Fruit fly (Drosophila melanogaster) whole organism, embryonic: ENCODE data around the gene crc.
A peak's percentile ranks its signal among the peaks of the same experiment; 100 is the strongest.

Source experiments
- Atf3 ChIP-seq: fragments of 200-800 bp; sonication (Bioruptor generic); optimal IDR thresholded peaks from 3 replicates; lab custom pipeline; 2016; ENCODE audit warnings: missing biosample characterization, missing genetic modification characterization
- Bgb ChIP-seq: fragments of 200-800 bp; sonication (Bioruptor generic); IDR thresholded peaks from 2 replicates; pipeline ENCODE4 v1.3.6; 2022; ENCODE audit warnings: missing biosample characterization, missing genetic modification characterization; ENCODE audit not compliant: partially characterized antibody
- C15 ChIP-seq: fragments of 200-800 bp; sonication (Bioruptor generic); IDR thresholded peaks from 3 replicates; pipeline ENCODE4 v1.3.6; 2022; ENCODE audit warnings: missing biosample characterization, missing genetic modification characterization
- CG10321 ChIP-seq: fragments of 200-800 bp; sonication (Bioruptor generic); IDR thresholded peaks from 2 replicates; pipeline ENCODE4 v1.3.6; 2022; ENCODE audit warnings: missing biosample characterization, missing genetic modification characterization
- CG10366 ChIP-seq: fragments of 200-800 bp; sonication (Bioruptor generic); IDR thresholded peaks from 2 replicates; pipeline ENCODE4 v1.3.6; 2022; ENCODE audit warnings: missing biosample characterization, missing genetic modification characterization
- CG11398 ChIP-seq: fragments of 200-800 bp; sonication (Bioruptor generic); optimal IDR thresholded peaks from 2 replicates; lab custom pipeline; 2016; ENCODE audit warnings: missing biosample characterization, missing genetic modification characterization
- CG11695 ChIP-seq: fragments of 200-800 bp; sonication (Bioruptor generic); IDR thresholded peaks from 3 replicates; pipeline ENCODE4 v1.3.6; 2022; ENCODE audit warnings: missing biosample characterization, missing genetic modification characterization
- CG15514 ChIP-seq: fragments of 200-800 bp; sonication (Bioruptor generic); optimal IDR thresholded peaks from 3 replicates; lab custom pipeline; 2017; ENCODE audit warnings: missing biosample characterization, missing genetic modification characterization, mild to moderate bottlenecking, moderate library complexity, missing genetic modification reagents
- CG17328 ChIP-seq: fragments of 200-800 bp; sonication (Bioruptor generic); IDR thresholded peaks from 2 replicates; pipeline ENCODE4 v1.3.6; 2022; ENCODE audit warnings: missing biosample characterization, missing genetic modification characterization
- CG17912 ChIP-seq: fragments of 200-800 bp; sonication (Bioruptor generic); optimal IDR thresholded peaks from 2 replicates; lab custom pipeline; 2018; ENCODE audit warnings: missing biosample characterization, mild to moderate bottlenecking, missing genetic modification characterization
- CG18476 ChIP-seq: fragments of 200-800 bp; sonication (Bioruptor generic); optimal IDR thresholded peaks from 2 replicates; lab custom pipeline; 2016; ENCODE audit warnings: missing biosample characterization, mild to moderate bottlenecking, missing genetic modification characterization
- CG18619 ChIP-seq: fragments of 200-800 bp; sonication (Bioruptor generic); optimal IDR thresholded peaks from 3 replicates; lab custom pipeline; 2017; ENCODE audit warnings: missing biosample characterization, mild to moderate bottlenecking, missing genetic modification characterization
- CG32532 ChIP-seq: fragments of 200-800 bp; sonication (Bioruptor generic); IDR thresholded peaks from 2 replicates; pipeline ENCODE4 v1.3.6; 2022; ENCODE audit warnings: missing biosample characterization, missing genetic modification characterization
- CG34224 ChIP-seq: fragments of 200-800 bp; sonication (Bioruptor generic); IDR thresholded peaks from 3 replicates; pipeline ENCODE4 v1.3.6; 2022; ENCODE audit warnings: missing biosample characterization, missing genetic modification characterization; ENCODE audit not compliant: partially characterized antibody
- CG5180 ChIP-seq: fragments of 200-800 bp; sonication (Bioruptor generic); optimal IDR thresholded peaks from 3 replicates; lab custom pipeline; 2017; ENCODE audit warnings: missing biosample characterization, missing genetic modification characterization, mild to moderate bottlenecking, moderate library complexity, missing genetic modification reagents
- CG6813 ChIP-seq: fragments of 200-800 bp; sonication (Bioruptor generic); optimal IDR thresholded peaks from 2 replicates; lab custom pipeline; 2017; ENCODE audit warnings: missing biosample characterization, missing genetic modification characterization, mild to moderate bottlenecking, moderate library complexity, missing genetic modification reagents
- CG6854 ChIP-seq: fragments of 200-800 bp; sonication (Bioruptor generic); optimal IDR thresholded peaks from 3 replicates; lab custom pipeline; 2017; ENCODE audit warnings: missing biosample characterization, mild to moderate bottlenecking, missing genetic modification characterization
- CG7786 ChIP-seq: fragments of 200-800 bp; sonication (Bioruptor generic); optimal IDR thresholded peaks from 2 replicates; lab custom pipeline; 2016; ENCODE audit warnings: missing biosample characterization, missing genetic modification characterization
- CG7963 ChIP-seq: fragments of 200-800 bp; sonication (Bioruptor generic); IDR thresholded peaks from 3 replicates; pipeline ENCODE4 v1.3.6; 2022; ENCODE audit warnings: missing biosample characterization, missing genetic modification characterization; ENCODE audit not compliant: partially characterized antibody
- CG9437 ChIP-seq: fragments of 200-800 bp; sonication (Bioruptor generic); optimal IDR thresholded peaks from 2 replicates; lab custom pipeline; 2018; ENCODE audit warnings: missing biosample characterization, mild to moderate bottlenecking, missing genetic modification characterization
- Camta ChIP-seq: fragments of 200-800 bp; sonication (Bioruptor generic); optimal IDR thresholded peaks from 2 replicates; lab custom pipeline; 2016; ENCODE audit warnings: missing biosample characterization, missing genetic modification characterization
- Chrac-16 ChIP-seq: fragments of 200-800 bp; sonication (Bioruptor generic); optimal IDR thresholded peaks from 3 replicates; lab custom pipeline; 2016; ENCODE audit warnings: missing biosample characterization, missing genetic modification characterization
- CkIIα-i1 ChIP-seq: fragments of 200-800 bp; sonication (Bioruptor generic); IDR thresholded peaks from 2 replicates; pipeline ENCODE4 v1.3.6; 2022; ENCODE audit warnings: missing biosample characterization, missing genetic modification characterization
- D19B ChIP-seq: fragments of 200-800 bp; sonication (Bioruptor generic); optimal IDR thresholded peaks from 2 replicates; lab custom pipeline; 2017; ENCODE audit warnings: missing biosample characterization, mild to moderate bottlenecking, missing genetic modification characterization
- Dek ChIP-seq: fragments of 200-800 bp; sonication (Bioruptor generic); optimal IDR thresholded peaks from 3 replicates; lab custom pipeline; 2019; ENCODE audit warnings: missing biosample characterization, mild to moderate bottlenecking, missing genetic modification characterization, moderate library complexity
- Drgx ChIP-seq: fragments of 200-800 bp; sonication (Bioruptor generic); IDR thresholded peaks from 2 replicates; pipeline ENCODE4 v1.3.6; 2022; ENCODE audit warnings: missing biosample characterization, missing genetic modification characterization
- Fer1 ChIP-seq: fragments of 200-800 bp; sonication (Bioruptor generic); optimal IDR thresholded peaks from 2 replicates; lab custom pipeline; 2017; ENCODE audit warnings: missing biosample characterization, mild to moderate bottlenecking, missing genetic modification characterization
- Hr3 ChIP-seq: fragments of 200-800 bp; sonication (Bioruptor generic); optimal IDR thresholded peaks from 3 replicates; lab custom pipeline; 2016; ENCODE audit warnings: missing biosample characterization, missing genetic modification characterization
- Med ChIP-seq: fragments of 200-800 bp; sonication (Bioruptor generic); peaks from one replicate; lab custom pipeline; 2016; ENCODE audit warnings: missing biosample characterization, missing genetic modification characterization, mild to moderate bottlenecking, inconsistent platforms, moderate library complexity
- Nf-YA ChIP-seq: fragments of 200-800 bp; sonication (Bioruptor generic); IDR thresholded peaks from 2 replicates; pipeline ENCODE4 v1.3.6; 2022; ENCODE audit warnings: missing biosample characterization, missing genetic modification characterization
- Nf-YC ChIP-seq: fragments of 200-800 bp; optimal IDR thresholded peaks from 3 replicates; lab custom pipeline; 2019; ENCODE audit warnings: missing biosample characterization, mild to moderate bottlenecking, missing genetic modification characterization, moderate library complexity
- PHDP ChIP-seq: fragments of 200-800 bp; sonication (Bioruptor generic); optimal IDR thresholded peaks from 3 replicates; lab custom pipeline; 2018; ENCODE audit warnings: missing biosample characterization, mild to moderate bottlenecking, missing genetic modification characterization, moderate library complexity
- Spps ChIP-seq: fragments of 200-800 bp; sonication (Bioruptor generic); optimal IDR thresholded peaks from 2 replicates; lab custom pipeline; 2018; ENCODE audit warnings: missing biosample characterization, mild to moderate bottlenecking, missing genetic modification characterization
- Sry-β ChIP-seq: fragments of 200-800 bp; sonication (Bioruptor generic); optimal IDR thresholded peaks from 2 replicates; lab custom pipeline; 2018; ENCODE audit warnings: missing biosample characterization, mild to moderate bottlenecking, missing genetic modification characterization, moderate library complexity
- Sry-δ ChIP-seq: fragments of 200-800 bp; sonication (Bioruptor generic); optimal IDR thresholded peaks from 2 replicates; lab custom pipeline; 2016; ENCODE audit warnings: missing biosample characterization, missing genetic modification characterization
- fd102C ChIP-seq: fragments of 200-800 bp; sonication (Bioruptor generic); optimal IDR thresholded peaks from 2 replicates; lab custom pipeline; 2018; ENCODE audit warnings: missing biosample characterization, mild to moderate bottlenecking, missing genetic modification characterization, moderate library complexity
- grn ChIP-seq: fragments of 200-800 bp; sonication (Bioruptor generic); optimal IDR thresholded peaks from 3 replicates; lab custom pipeline; 2017; ENCODE audit warnings: missing biosample characterization, missing genetic modification characterization
- hkb ChIP-seq, 2 experiments: fragments of 200-800 bp in 1 of 2; fragments of >200 bp in 1 of 2; sonication (Bioruptor generic) in 1 of 2; IDR thresholded peaks in 1 of 2; optimal IDR thresholded peaks in 1 of 2; 2 replicates each; pipeline versions ENCODE4 v1.3.6 to Lab custom; 2017 to 2022; ENCODE audit warnings: missing biosample characterization in 1 of 2, missing genetic modification characterization in 1 of 2
- odd ChIP-seq: fragments of 200-800 bp; sonication (Bioruptor generic); optimal IDR thresholded peaks from 2 replicates; lab custom pipeline; 2017; ENCODE audit warnings: missing biosample characterization, mild to moderate bottlenecking, missing genetic modification characterization
- pfk ChIP-seq: fragments of 200-800 bp; sonication (Bioruptor generic); optimal IDR thresholded peaks from 2 replicates; lab custom pipeline; 2018; ENCODE audit warnings: missing biosample characterization, mild to moderate bottlenecking, missing genetic modification characterization, moderate library complexity
- pzg ChIP-seq: fragments of 200-800 bp; sonication (Bioruptor generic); optimal IDR thresholded peaks from 3 replicates; lab custom pipeline; 2018; ENCODE audit warnings: missing biosample characterization, mild to moderate bottlenecking, missing genetic modification characterization, moderate library complexity
- salm ChIP-seq: fragments of 200-800 bp; sonication (Bioruptor generic); optimal IDR thresholded peaks from 2 replicates; lab custom pipeline; 2018; ENCODE audit warnings: missing biosample characterization, mild to moderate bottlenecking, missing genetic modification characterization
- slbo ChIP-seq: fragments of 200-800 bp; sonication (Bioruptor generic); IDR thresholded peaks from 2 replicates; pipeline ENCODE4 v1.3.6; 2022; ENCODE audit warnings: missing biosample characterization, missing genetic modification characterization
- sna ChIP-seq: fragments of 200-800 bp; sonication (Bioruptor generic); IDR thresholded peaks from 2 replicates; pipeline ENCODE4 v1.3.6; 2022; ENCODE audit warnings: missing biosample characterization, missing genetic modification characterization; ENCODE audit not compliant: partially characterized antibody
- ssp ChIP-seq: fragments of 200-800 bp; sonication (Bioruptor generic); IDR thresholded peaks from 2 replicates; pipeline ENCODE4 v1.3.6; 2022; ENCODE audit warnings: missing biosample characterization, missing genetic modification characterization
- tup ChIP-seq: fragments of 200-800 bp; sonication (Bioruptor generic); optimal IDR thresholded peaks from 2 replicates; lab custom pipeline; 2016; ENCODE audit warnings: missing biosample characterization, mild to moderate bottlenecking, missing genetic modification characterization, moderate library complexity
- wdn ChIP-seq: fragments of 200-800 bp; sonication (Bioruptor generic); IDR thresholded peaks from 2 replicates; pipeline ENCODE4 v1.3.6; 2022; ENCODE audit warnings: missing biosample characterization, missing genetic modification characterization
- wek ChIP-seq: fragments of 200-800 bp; sonication (Bioruptor generic); optimal IDR thresholded peaks from 3 replicates; lab custom pipeline; 2018; ENCODE audit warnings: missing biosample characterization, mild to moderate bottlenecking, missing genetic modification characterization, moderate library complexity
- yki ChIP-seq: fragments of >200 bp; optimal IDR thresholded peaks from 3 replicates; lab custom pipeline; 2018

Gene crc

dm6 chr2L:21309058-21309753 is 1.5 kb upstream of the crc start (continued):
- TF ChIP-seq Med (peak; percentile 89), CG32532 (GFP tag; lab: Robert Waterston, UW) (peak; percentile 43; the same call in 1 of the 2 replicates), Atf3 (GFP tag; lab: Kevin White, UChicago) (no peak), CG7786 (GFP tag; lab: Kevin White, UChicago) (no peak), Fer1 (GFP tag; lab: Kevin White, UChicago) (peak; percentile 23), hkb (optimal IDR thresholded peaks at IDR 0.05; lab: Kevin White, UChicago) (no peak), hkb (GFP tag; IDR thresholded peaks at IDR 0.05; lab: Robert Waterston, UW) (0 out of 2 replicates have a peak, but pooled peaks have one; percentile 8), pzg (no peak), Sry-δ (GFP tag; lab: Kevin White, UChicago) (no peak), slbo (GFP tag; lab: Robert Waterston, UW) (no peak; the same call in 1 of the 2 replicates), CG10321 (GFP tag; lab: Robert Waterston, UW) (no peak), Bgb (GFP tag; lab: Robert Waterston, UW) (peak; percentile 62; the same call in 1 of the 2 replicates), CG9437 (no peak), Hr3 (no peak), CG11398 (GFP tag; lab: Kevin White, UChicago) (no peak), wdn (no peak), CG34224 (GFP tag; lab: Robert Waterston, UW) (peak; percentile 48; the same call in 2 of the 3 replicates), CG11695 (GFP tag; lab: Robert Waterston, UW) (no peak), pfk (no peak), CG18476 (GFP tag; lab: Kevin White, UChicago) (no peak), D19B (GFP tag; lab: Kevin White, UChicago) (no peak), CG7963 (GFP tag; lab: Robert Waterston, UW) (no peak), CG5180 (GFP tag; lab: Kevin White, UChicago) (no peak), yki (lab: Kevin White, UChicago) (no peak), Nf-YA (GFP tag; lab: Robert Waterston, UW) (0 out of 2 replicates have a peak, but pooled peaks have one; percentile 34), CG18619 (no peak), Nf-YC (tag; lab: Kevin White, UChicago) (no peak), Drgx (GFP tag; lab: Robert Waterston, UW) (no peak), Dek (tag; lab: Kevin White, UChicago) (no peak), C15 (GFP tag; lab: Robert Waterston, UW) (no peak), odd (no peak), Sry-β (GFP tag; lab: Kevin White, UChicago) (no peak), CG6813 (GFP tag; lab: Kevin White, UChicago) (no peak), CG15514 (GFP tag; lab: Kevin White, UChicago) (no peak), CG17328 (GFP tag; lab: Robert Waterston, UW) (no peak; the same call in 1 of the 2 replicates), wek (GFP tag; lab: Kevin White, UChicago) (no peak), ssp (GFP tag; lab: Robert Waterston, UW) (no peak), PHDP (tag; lab: Kevin White, UChicago) (peak; percentile 4), CG10366 (GFP tag; lab: Robert Waterston, UW) (no peak), CG17912 (GFP tag; lab: Kevin White, UChicago) (no peak), Spps (tag; lab: Kevin White, UChicago) (no peak), grn (GFP tag; lab: Kevin White, UChicago) (no peak), Chrac-16 (no peak), sna (GFP tag; lab: Robert Waterston, UW) (no peak; the same call in 1 of the 2 replicates), CkIIα-i1 (no peak), tup (GFP tag; lab: Kevin White, UChicago) (no peak), fd102C (GFP tag; lab: Kevin White, UChicago) (no peak), Camta (GFP tag; lab: Kevin White, UChicago) (no peak), salm (tag; lab: Kevin White, UChicago) (no peak), CG6854 (GFP tag; lab: Kevin White, UChicago) (no peak)
